Worm (Caenorhabditis elegans) whole organism, L1 larva: Measurements from ENCODE around the gene C38C3.4.

Experiments
- C34B4.2 ChIP-seq: sonication (generic microtip); optimal IDR thresholded peaks from 2 replicates; lab custom pipeline; 2017; ENCODE audit warnings: mild to moderate bottlenecking, missing genetic modification characterization, missing compliant biosample characterization
- ama-1 ChIP-seq: fragments of 150-350 bp; optimal IDR thresholded peaks from 2 replicates; lab custom pipeline; 2014
- ceh-82 ChIP-seq, 3 experiments: fragments of 150-350 bp in 1 of 3; sonication (generic microtip) in 2 of 3; optimal IDR thresholded peaks; 2 replicates each; lab custom pipeline; 2014 to 2017; ENCODE audit warnings: missing biosample characterization in 3 of 3, missing genetic modification characterization in 3 of 3
- grh-1 ChIP-seq: fragments of 200-800 bp; sonication (Bioruptor generic); IDR thresholded peaks from 2 replicates; pipeline ENCODE4 v1.3.6; 2022; ENCODE audit warnings: missing genetic modification reagents, missing genetic modification characterization, missing compliant biosample characterization
- lsy-2 ChIP-seq, 2 experiments: fragments of 150-350 bp; optimal IDR thresholded peaks; 2 replicates each; lab custom pipeline; 2014; ENCODE audit warnings: missing biosample characterization in 2 of 2, missing genetic modification characterization in 2 of 2
- nhr-11 ChIP-seq: fragments of 150-350 bp; optimal IDR thresholded peaks from 2 replicates; lab custom pipeline; 2014; ENCODE audit warnings: missing biosample characterization, missing genetic modification characterization
- nhr-237 ChIP-seq: fragments of 150-350 bp; optimal IDR thresholded peaks from 2 replicates; lab custom pipeline; 2014; ENCODE audit warnings: missing biosample characterization, missing genetic modification characterization
- nhr-77 ChIP-seq: fragments of 150-350 bp; optimal IDR thresholded peaks from 2 replicates; lab custom pipeline; 2014; ENCODE audit warnings: missing biosample characterization, missing genetic modification characterization
- skn-1 ChIP-seq: fragments of 150-350 bp; optimal IDR thresholded peaks from 2 replicates; lab custom pipeline; 2014; ENCODE audit warnings: missing biosample characterization, missing genetic modification characterization
- unc-130 ChIP-seq: fragments of 150-350 bp; optimal IDR thresholded peaks from 2 replicates; lab custom pipeline; 2017; ENCODE audit warnings: missing biosample characterization, missing genetic modification characterization, inconsistent platforms
- unc-62 ChIP-seq: fragments of 150-350 bp; optimal IDR thresholded peaks from 2 replicates; lab custom pipeline; 2014; ENCODE audit warnings: missing biosample characterization, missing genetic modification reagents, missing genetic modification characterization
- ztf-11 ChIP-seq, 2 experiments: sonication (generic microtip); optimal IDR thresholded peaks; 2 replicates each; lab custom pipeline; 2016 to 2017; ENCODE audit warnings: missing genetic modification characterization in 2 of 2, missing biosample characterization in 1 of 2, missing compliant biosample characterization in 1 of 2

DNA sequence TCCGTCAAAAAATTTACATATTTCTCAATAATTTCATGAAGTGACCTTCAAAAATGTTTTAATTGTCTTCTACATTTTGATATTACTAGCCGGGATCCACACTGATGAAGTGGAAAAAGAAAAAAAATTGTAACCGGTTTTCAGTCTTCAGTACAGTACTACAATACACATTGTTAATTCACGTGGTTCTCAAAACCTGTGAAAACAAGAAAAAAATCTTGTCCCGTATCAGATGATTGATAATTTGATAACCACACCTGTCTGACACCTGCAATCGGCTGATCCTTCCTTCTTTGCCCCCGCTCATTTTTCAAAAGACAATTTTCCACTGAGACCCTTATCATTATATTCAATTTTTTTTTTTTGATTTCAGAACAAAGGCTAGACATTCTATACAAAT is 43.0 kb upstream of the C38C3.4 start, which contains the start of gene R09B5.11:
- no peak for TF ChIP-seq C34B4.2 (tag; lab: Kevin White, UChicago)
- TF ChIP-seq unc-130 (tag; lab: Kevin White, UChicago): peak; percentile 24
- no peak for TF ChIP-seq nhr-11 (tag; lab: Kevin White, UChicago)
- TF ChIP-seq unc-62: no peak
- TF ChIP-seq nhr-237 (tag; lab: Kevin White, UChicago): no peak
- no peak for TF ChIP-seq ama-1 (lab: Kevin White, UChicago)
- no peak for TF ChIP-seq skn-1 (tag; lab: Kevin White, UChicago)
- no peak for TF ChIP-seq nhr-77 (tag; lab: Kevin White, UChicago)
- TF ChIP-seq lsy-2 (tag; optimal IDR thresholded peaks at IDR 0.05; lab: Kevin White, UChicago): peak in 1 of 2 experiments; percentile 23
- TF ChIP-seq grh-1 (GFP tag; lab: Robert Waterston, UW): peak; percentile 92
- no peak for TF ChIP-seq ztf-11 (tag; optimal IDR thresholded peaks at IDR 0.05; lab: Kevin White, UChicago)
- no peak for TF ChIP-seq ceh-82 (tag; optimal IDR thresholded peaks at IDR 0.05; lab: Kevin White, UChicago)
